Fruit fly (Drosophila melanogaster): Measurements from ENCODE around the gene CCDC53.

CCDC53 gene

dm6 chr2L:8083427-8084295 lies 42.8 kb downstream of the CCDC53 start (continued):
- TF ChIP-seq lz (GFP tag; optimal IDR thresholded peaks at IDR 0.05): no peak
- TF ChIP-seq Blimp-1 (GFP tag; optimal IDR thresholded peaks at IDR 0.05): no peak
- no peak for TF ChIP-seq CG8319 (GFP tag; optimal IDR thresholded peaks at IDR 0.05)
- TF ChIP-seq CG6163 (GFP tag; IDR thresholded peaks at IDR 0.05): peak; percentile 37; the same call in 2 of the 3 replicates
- TF ChIP-seq salr (GFP tag; optimal IDR thresholded peaks at IDR 0.05): peak in 1 of 2 experiments; percentile 51

DNA sequence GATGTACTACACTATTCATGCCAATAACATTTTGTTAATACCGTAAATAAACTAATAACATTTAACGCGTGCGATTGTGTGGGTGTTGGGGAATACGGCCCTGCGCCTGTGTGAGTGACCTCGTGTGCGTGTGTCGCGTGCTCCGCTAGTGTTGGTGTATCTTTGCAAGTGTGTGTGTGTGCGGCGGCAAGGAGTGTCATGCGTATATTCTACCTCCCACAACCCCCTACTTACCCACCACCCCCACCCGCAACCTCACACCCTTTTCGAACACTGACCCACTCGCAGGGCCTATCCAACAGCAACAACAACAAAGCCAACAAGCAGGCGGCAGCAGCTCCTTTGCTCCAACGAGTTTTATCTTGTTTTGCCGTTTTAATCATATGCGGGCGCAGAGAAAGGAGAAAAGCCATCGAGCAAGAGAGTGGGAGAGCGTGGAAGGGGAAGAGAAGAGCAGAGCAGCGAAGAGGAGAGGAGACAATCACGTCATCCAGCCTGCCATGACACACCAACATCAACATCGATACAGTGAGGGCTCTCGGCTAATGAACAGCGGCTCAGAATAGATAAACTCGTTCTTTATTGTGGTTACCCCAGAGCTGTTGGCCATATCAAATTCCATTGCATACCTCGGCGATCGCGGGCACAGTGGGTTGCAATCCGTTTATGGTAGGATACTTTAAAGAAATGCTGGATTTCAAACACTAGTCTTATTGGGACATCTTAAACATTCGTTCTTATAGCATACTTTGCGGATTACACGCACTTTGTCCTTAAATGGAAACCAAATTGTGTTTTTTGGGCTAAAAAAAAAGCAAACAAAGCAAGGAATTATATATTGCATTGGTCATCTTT lies 43.7 kb downstream of the CCDC53 start:
- TF ChIP-seq CG10631 (GFP tag; optimal IDR thresholded peaks at IDR 0.05) (no peak), CG10669 (GFP tag; optimal IDR thresholded peaks at IDR 0.05) (no peak), svp (GFP tag) (peak; percentile 32), salr (GFP tag; optimal IDR thresholded peaks at IDR 0.05) (peak in 1 of 2 experiments; percentile 6), CG31627 (GFP tag; optimal IDR thresholded peaks at IDR 0.05) (peak; percentile 2), CG7368 (GFP tag; optimal IDR thresholded peaks at IDR 0.05) (peak; percentile 32), CG6854 (GFP tag; optimal IDR thresholded peaks at IDR 0.05) (peak; percentile 4), CG4318 (GFP tag; optimal IDR thresholded peaks at IDR 0.05) (peak; percentile 9), OdsH (GFP tag; optimal IDR thresholded peaks at IDR 0.05) (no peak), eg (GFP tag; IDR thresholded peaks at IDR 0.05) (peak; percentile 6; the same call in 1 of the 3 replicates), ss (GFP tag; optimal IDR thresholded peaks at IDR 0.05) (peak in 1 of 2 experiments; percentile 30), CG32006 (GFP tag; optimal IDR thresholded peaks at IDR 0.05) (peak; percentile 64), CG9139 (GFP tag; optimal IDR thresholded peaks at IDR 0.05) (no peak), fd59A (GFP tag; optimal IDR thresholded peaks at IDR 0.05) (peak; percentile 6), vri (GFP tag; optimal IDR thresholded peaks at IDR 0.05) (peak; percentile 26), Hr39 (GFP tag; optimal IDR thresholded peaks at IDR 0.05) (peak; percentile 9), Sox14 (GFP tag; optimal IDR thresholded peaks at IDR 0.05) (peak; percentile 2), Hr4 (GFP tag; optimal IDR thresholded peaks at IDR 0.05) (peak; percentile 19)

DNA sequence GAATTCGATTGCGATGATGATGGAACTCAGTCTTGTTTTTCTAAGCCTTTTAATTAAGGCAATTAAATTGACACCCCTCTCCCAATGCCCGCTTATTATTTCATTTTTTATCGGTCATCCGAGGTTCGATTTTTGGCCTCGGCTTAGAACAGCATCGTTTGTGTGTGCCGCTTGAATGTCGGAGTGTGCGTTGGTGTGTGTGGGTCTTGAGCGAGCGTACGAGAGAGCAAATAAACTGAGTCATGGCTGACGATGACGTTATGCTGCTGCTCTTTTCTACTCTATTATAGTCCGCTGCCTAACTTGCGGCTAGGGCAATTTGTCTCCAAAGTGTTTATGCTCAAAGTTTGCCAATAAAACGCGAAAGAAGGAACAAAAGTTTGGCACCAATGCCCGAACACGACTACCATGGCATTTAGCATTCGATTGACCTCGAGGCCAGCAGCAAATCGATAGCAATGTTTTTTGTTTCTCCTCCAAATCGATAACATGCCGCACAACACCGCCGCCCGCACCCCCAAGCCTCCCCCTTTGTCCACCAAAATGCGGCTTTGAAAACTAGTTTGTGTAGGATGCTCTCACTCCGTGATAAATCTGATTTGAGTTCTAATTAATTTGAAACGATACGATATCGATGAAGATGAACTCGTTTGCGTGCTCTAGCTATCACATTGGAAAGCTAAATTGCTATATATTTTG lies 44.7 kb downstream of the CCDC53 start:
- TF ChIP-seq fkh (GFP tag; optimal IDR thresholded peaks at IDR 0.05) (no peak), CG11294 (GFP tag; IDR thresholded peaks at IDR 0.05) (no peak), Eip93F (GFP tag; optimal IDR thresholded peaks at IDR 0.05) (no peak), ss (GFP tag; optimal IDR thresholded peaks at IDR 0.05) (no peak), Blimp-1 (GFP tag; optimal IDR thresholded peaks at IDR 0.05) (no peak), svp (GFP tag) (peak; percentile 36)

DNA sequence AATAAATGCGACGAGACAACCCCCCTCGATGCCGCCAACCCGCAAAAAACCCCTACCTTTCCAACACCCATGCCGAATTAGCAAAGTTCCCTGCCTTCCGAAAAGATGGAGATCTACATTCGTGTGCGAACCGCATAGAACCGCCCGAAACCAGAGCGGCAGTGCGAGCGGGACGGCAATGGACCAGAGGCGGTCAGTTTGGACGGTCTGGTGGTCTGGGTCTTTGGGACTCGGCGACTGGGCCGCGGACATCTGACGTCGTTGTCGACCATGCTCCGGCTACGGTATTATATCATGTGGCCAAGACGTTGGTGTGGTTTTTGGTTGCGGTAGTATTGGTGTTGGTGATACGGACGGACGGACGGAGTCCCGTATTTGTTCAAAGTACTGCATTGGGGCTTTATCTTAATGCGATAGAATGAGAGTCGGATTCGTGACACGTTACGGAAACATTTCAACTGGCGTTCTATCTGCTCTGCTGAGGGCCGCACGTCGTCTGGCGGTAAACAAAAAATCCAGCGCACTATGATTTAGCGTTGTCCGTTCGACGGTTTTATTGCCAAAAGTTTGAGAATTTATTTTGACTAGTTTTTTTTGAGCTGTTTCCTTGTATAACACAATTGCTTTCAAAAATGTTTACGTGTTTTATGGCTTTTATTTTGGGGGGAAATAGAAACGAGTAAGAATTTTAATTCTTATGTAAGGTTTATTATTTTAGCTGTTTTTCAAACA lies 46.0 kb downstream of the CCDC53 start:
- TF ChIP-seq CG6808 (GFP tag; optimal IDR thresholded peaks at IDR 0.05): no peak
- TF ChIP-seq Hr4 (GFP tag; optimal IDR thresholded peaks at IDR 0.05): peak; percentile 33
- TF ChIP-seq Met (GFP tag; optimal IDR thresholded peaks at IDR 0.05): no peak
- no peak for TF ChIP-seq CG8119 (GFP tag; IDR thresholded peaks at IDR 0.05)
- TF ChIP-seq fkh (GFP tag; optimal IDR thresholded peaks at IDR 0.05): peak; percentile 61
- no peak for TF ChIP-seq pdm3 (GFP tag; optimal IDR thresholded peaks at IDR 0.05)
- TF ChIP-seq CG32006 (GFP tag; optimal IDR thresholded peaks at IDR 0.05): peak; percentile 50
- TF ChIP-seq svp (GFP tag): no peak
- TF ChIP-seq vri (GFP tag; optimal IDR thresholded peaks at IDR 0.05): peak; percentile 65
